Fruit fly (Drosophila melanogaster) whole organism, wandering third instar larva: ENCODE measurements around the gene APC4.

Experiments used
- Abd-B ChIP-seq: fragments of >200 bp; optimal IDR thresholded peaks from 2 replicates; lab custom pipeline; 2017; ENCODE audit warnings: missing biosample characterization, missing genetic modification characterization
- CG32264 ChIP-seq: fragments of 200-800 bp; sonication (Bioruptor generic); optimal IDR thresholded peaks from 2 replicates; lab custom pipeline; 2016; ENCODE audit warnings: missing biosample characterization, missing genetic modification characterization
- CG9705 ChIP-seq: fragments of 200-800 bp; sonication (Bioruptor generic); optimal IDR thresholded peaks from 2 replicates; lab custom pipeline; 2018; ENCODE audit warnings: missing biosample characterization, mild to moderate bottlenecking, missing genetic modification characterization
- Dfd ChIP-seq: fragments of >200 bp; optimal IDR thresholded peaks from 2 replicates; lab custom pipeline; 2017; ENCODE audit warnings: missing biosample characterization, missing genetic modification characterization
- Dif ChIP-seq: fragments of 200-275, 200-300 bp; sonication (Bioruptor generic); optimal IDR thresholded peaks from 2 replicates; lab custom pipeline; 2018; ENCODE audit warnings: missing biosample characterization, missing genetic modification characterization; ENCODE audit not compliant: partially characterized antibody
- HLH106 ChIP-seq: fragments of 200-800 bp; optimal IDR thresholded peaks from 3 replicates; lab custom pipeline; 2019; ENCODE audit warnings: missing biosample characterization, mild to moderate bottlenecking, missing genetic modification characterization, moderate library complexity
- Hnf4 ChIP-seq: fragments of 200-800 bp; sonication (Bioruptor generic); optimal IDR thresholded peaks from 2 replicates; lab custom pipeline; 2016; ENCODE audit warnings: missing biosample characterization, mild to moderate bottlenecking, missing genetic modification characterization
- Hr78 ChIP-seq: fragments of >200 bp; optimal IDR thresholded peaks from 2 replicates; lab custom pipeline; 2017; ENCODE audit warnings: missing biosample characterization, missing genetic modification characterization
- Hr83 ChIP-seq: fragments of 200-300 bp; sonication (Bioruptor generic); optimal IDR thresholded peaks from 2 replicates; lab custom pipeline; 2016; ENCODE audit warnings: missing biosample characterization, mild to moderate bottlenecking, missing genetic modification characterization, moderate library complexity; ENCODE audit not compliant: poor library complexity, severe bottlenecking
- Jra ChIP-seq: sonication (Bioruptor generic); optimal IDR thresholded peaks from 2 replicates; lab custom pipeline; 2016; ENCODE audit warnings: missing biosample characterization, missing genetic modification characterization
- Mio ChIP-seq: sonication (Bioruptor generic); optimal IDR thresholded peaks from 2 replicates; lab custom pipeline; 2016; ENCODE audit warnings: missing biosample characterization, missing genetic modification characterization
- Myc ChIP-seq: fragments of >200 bp; optimal IDR thresholded peaks from 2 replicates; lab custom pipeline; 2017
- N ChIP-seq: fragments of >200 bp; optimal IDR thresholded peaks from 2 replicates; lab custom pipeline; 2018; ENCODE audit warnings: missing biosample characterization, missing external identifiers, missing genetic modification characterization
- OdsH ChIP-seq: fragments of 200-800 bp; sonication (Bioruptor generic); optimal IDR thresholded peaks from 2 replicates; lab custom pipeline; 2016; ENCODE audit warnings: missing biosample characterization, mild to moderate bottlenecking, missing genetic modification characterization
- Sp1 ChIP-seq: fragments of 200-800 bp; sonication (Bioruptor generic); optimal IDR thresholded peaks from 3 replicates; lab custom pipeline; 2019; ENCODE audit warnings: missing biosample characterization, mild to moderate bottlenecking, missing genetic modification characterization, moderate library complexity
- Vsx2 ChIP-seq: fragments of 200-300, 225-300 bp; sonication (Bioruptor generic); optimal IDR thresholded peaks from 2 replicates; lab custom pipeline; 2018; ENCODE audit warnings: missing biosample characterization, missing genetic modification characterization; ENCODE audit not compliant: partially characterized antibody
- br ChIP-seq: fragments of 200-800 bp; sonication (Bioruptor generic); optimal IDR thresholded peaks from 2 replicates; lab custom pipeline; 2016; ENCODE audit warnings: missing biosample characterization, missing genetic modification characterization
- brk ChIP-seq: fragments of 200-800 bp; sonication (Bioruptor generic); optimal IDR thresholded peaks from 2 replicates; lab custom pipeline; 2016; ENCODE audit warnings: missing biosample characterization, mild to moderate bottlenecking, missing genetic modification characterization
- dl ChIP-seq, 2 experiments: fragments of 175-275, 200-275 bp in 1 of 2; fragments of 200-275 bp in 1 of 2; sonication (Bioruptor generic); optimal IDR thresholded peaks; lab custom pipeline; 2018; ENCODE audit warnings: mild to moderate bottlenecking in 2 of 2, missing biosample characterization in 2 of 2, missing genetic modification characterization in 2 of 2, moderate library complexity in 2 of 2; ENCODE audit not compliant: partially characterized antibody in 2 of 2, insufficient read depth in 1 of 2
- dmrt93B ChIP-seq: fragments of 200-800 bp; sonication (Bioruptor generic); optimal IDR thresholded peaks from 2 replicates; lab custom pipeline; 2018; ENCODE audit warnings: missing biosample characterization, mild to moderate bottlenecking, missing genetic modification characterization
- dsf ChIP-seq: sonication (Bioruptor generic); optimal IDR thresholded peaks from 2 replicates; lab custom pipeline; 2016; ENCODE audit warnings: missing biosample characterization, missing genetic modification characterization, borderline replicate concordance
- foxo ChIP-seq, 2 experiments: fragments of 200-800 bp; sonication (Bioruptor generic); optimal IDR thresholded peaks; 2 replicates in 1 of 2; 3 replicates in 1 of 2; lab custom pipeline; 2016 to 2017; ENCODE audit warnings: missing biosample characterization in 2 of 2, missing genetic modification characterization in 2 of 2
- fru ChIP-seq: fragments of 200-800 bp; sonication (Bioruptor generic); optimal IDR thresholded peaks from 3 replicates; lab custom pipeline; 2016; ENCODE audit warnings: missing biosample characterization, mild to moderate bottlenecking, missing genetic modification characterization
- h ChIP-seq: fragments of 200-800 bp; sonication (Bioruptor generic); optimal IDR thresholded peaks from 3 replicates; lab custom pipeline; 2016; ENCODE audit warnings: missing biosample characterization, mild to moderate bottlenecking, missing genetic modification characterization
- jim ChIP-seq: fragments of 175-275, 200-325 bp; sonication (Bioruptor generic); optimal IDR thresholded peaks from 2 replicates; lab custom pipeline; 2016; ENCODE audit warnings: missing biosample characterization, mild to moderate bottlenecking, missing genetic modification characterization
- lola ChIP-seq: fragments of >200 bp; optimal IDR thresholded peaks from 2 replicates; lab custom pipeline; 2017; ENCODE audit warnings: missing biosample characterization, missing genetic modification characterization
- pan ChIP-seq: fragments of >200 bp; optimal IDR thresholded peaks from 2 replicates; lab custom pipeline; 2017
- rgr ChIP-seq: fragments of 200-800 bp; sonication (Bioruptor generic); optimal IDR thresholded peaks from 3 replicates; lab custom pipeline; 2016; ENCODE audit warnings: missing biosample characterization, mild to moderate bottlenecking, missing genetic modification characterization
- sv ChIP-seq: fragments of 200-800 bp; sonication (Bioruptor generic); optimal IDR thresholded peaks from 3 replicates; lab custom pipeline; 2016; ENCODE audit warnings: missing biosample characterization, missing genetic modification characterization
- usp ChIP-seq: fragments of >200 bp; optimal IDR thresholded peaks from 2 replicates; lab custom pipeline; 2017; ENCODE audit warnings: missing biosample characterization, missing genetic modification characterization
- woc ChIP-seq: sonication (Bioruptor generic); optimal IDR thresholded peaks from 2 replicates; lab custom pipeline; 2016; ENCODE audit warnings: missing biosample characterization, mild to moderate bottlenecking, missing genetic modification characterization

APC4 gene

dm6 chrX:9093912-9094311 lies 11.2 kb downstream of the APC4 start:
- TF ChIP-seq CG9705 (no peak), pan (lab: Kevin White, UChicago) (no peak), HLH106 (tag; lab: Kevin White, UChicago) (no peak), br (no peak), Vsx2 (GFP tag; lab: Kevin White, UChicago) (no peak), dl (GFP tag; optimal IDR thresholded peaks at IDR 0.05; lab: Kevin White, UChicago; ENCODE audit: insufficient read depth in 1 of 2, partially characterized antibody in 2 of 2) (no peak), CG32264 (GFP tag; lab: Kevin White, UChicago) (no peak), Dfd (GFP tag; lab: Kevin White, UChicago) (no peak), Jra (GFP tag; lab: Kevin White, UChicago) (no peak), Sp1 (GFP tag; lab: Kevin White, UChicago) (no peak), dsf (GFP tag; lab: Kevin White, UChicago) (no peak), dmrt93B (GFP tag; lab: Kevin White, UChicago) (no peak), Abd-B (no peak), usp (GFP tag; lab: Kevin White, UChicago) (no peak), h (GFP tag; lab: Kevin White, UChicago) (no peak), Hnf4 (no peak), sv (GFP tag; lab: Kevin White, UChicago) (no peak), lola (no peak), rgr (GFP tag; lab: Kevin White, UChicago) (no peak)

DNA sequence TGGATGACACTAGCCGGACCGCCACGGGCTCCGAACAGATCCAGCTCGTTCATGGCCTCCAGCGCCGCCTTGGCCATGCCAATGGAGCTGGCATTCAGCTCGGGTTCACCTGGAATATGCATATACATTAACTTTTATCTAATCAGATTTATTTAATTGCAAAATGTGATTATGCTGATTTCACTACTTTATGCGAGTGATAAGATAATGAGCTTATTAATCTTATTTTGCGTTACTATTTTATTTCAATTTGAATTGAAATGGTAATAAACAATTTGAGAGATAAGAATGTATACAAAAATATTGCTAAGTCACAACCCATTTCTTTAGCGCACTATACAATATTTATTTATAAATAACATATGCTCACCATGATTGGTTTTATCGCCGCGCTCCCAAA lies 19.4 kb downstream of the APC4 start:
- no peak for TF ChIP-seq foxo (GFP tag; optimal IDR thresholded peaks at IDR 0.05; lab: Kevin White, UChicago)
- no peak for TF ChIP-seq Abd-B
- no peak for TF ChIP-seq Dif (GFP tag; lab: Kevin White, UChicago)
- TF ChIP-seq fru: no peak
- no peak for TF ChIP-seq woc (GFP tag; lab: Kevin White, UChicago)
- no peak for TF ChIP-seq Sp1 (GFP tag; lab: Kevin White, UChicago)
- TF ChIP-seq Hr83 (GFP tag; lab: Kevin White, UChicago): no peak
- no peak for TF ChIP-seq Hr78 (GFP tag; lab: Kevin White, UChicago)
- TF ChIP-seq sv (GFP tag; lab: Kevin White, UChicago): no peak
- no peak for TF ChIP-seq N (GFP tag; lab: Kevin White, UChicago)
- no peak for TF ChIP-seq jim (GFP tag; lab: Kevin White, UChicago)
- no peak for TF ChIP-seq Dfd (GFP tag; lab: Kevin White, UChicago)
- TF ChIP-seq dsf (GFP tag; lab: Kevin White, UChicago): no peak
- no peak for TF ChIP-seq pan (lab: Kevin White, UChicago)
- no peak for TF ChIP-seq dmrt93B (GFP tag; lab: Kevin White, UChicago)
- TF ChIP-seq Mio (GFP tag; lab: Kevin White, UChicago): no peak
- no peak for TF ChIP-seq Hnf4
- TF ChIP-seq HLH106 (tag; lab: Kevin White, UChicago): no peak
- TF ChIP-seq OdsH: no peak
- TF ChIP-seq CG32264 (GFP tag; lab: Kevin White, UChicago): no peak

- TF ChIP-seq Dfd (GFP tag; lab: Kevin White, UChicago) (no peak), foxo (GFP tag; optimal IDR thresholded peaks at IDR 0.05; lab: Kevin White, UChicago) (no peak), lola (no peak), rgr (GFP tag; lab: Kevin White, UChicago) (no peak), dmrt93B (GFP tag; lab: Kevin White, UChicago) (no peak), pan (lab: Kevin White, UChicago) (no peak), Myc (no peak), brk (GFP tag; lab: Kevin White, UChicago) (no peak), Dif (GFP tag; lab: Kevin White, UChicago) (no peak)
These were observed 20.8 kb downstream of the APC4 start, which contains the start of gene CG7766 for dm6 chrX:9103308-9104185. CG7766 (minus strand) TSS chrX:9103739.

dm6 chrX:9106212-9106774 lies 23.6 kb downstream of the APC4 start, which contains the start of gene Bx42:
Bx42 (minus strand) TSS chrX:9106604.
- peak; percentile 1 for TF ChIP-seq sv (GFP tag; lab: Kevin White, UChicago)
- no peak for TF ChIP-seq Vsx2 (GFP tag; lab: Kevin White, UChicago)
- peak; percentile 50 for TF ChIP-seq woc (GFP tag; lab: Kevin White, UChicago)
- TF ChIP-seq, all 38 proteins: peak for 2
